Worm (Caenorhabditis elegans): ENCODE measurements around the gene C14A6.6.

- TF ChIP-seq dve-1 (tag; optimal IDR thresholded peaks at IDR 0.05), result no peak
- TF ChIP-seq rnt-1 (tag; optimal IDR thresholded peaks at IDR 0.05), result no peak
- no peak for TF ChIP-seq pat-9 (tag; optimal IDR thresholded peaks at IDR 0.05)
- no peak for TF ChIP-seq ama-1 (optimal IDR thresholded peaks at IDR 0.05)
These were observed 11.6 kb upstream of the C14A6.6 start, which contains the start of gene C31G12.4 for ce11 chrV:18178659-18179058.

Data from whole organism, late embryonic.